Fruit fly (Drosophila melanogaster) whole organism: Measurements from ENCODE around the gene mora.

Source experiments
- CG8478 ChIP-seq: fragments of >200 bp; optimal IDR thresholded peaks from 2 replicates; lab custom pipeline; 2018; ENCODE audit warnings: inconsistent platforms
- pan ChIP-seq: fragments of >200 bp; optimal IDR thresholded peaks from 2 replicates; lab custom pipeline; 2017
- usp ChIP-seq: fragments of >200 bp; optimal IDR thresholded peaks from 2 replicates; lab custom pipeline; 2017; ENCODE audit warnings: missing biosample characterization, missing genetic modification characterization, mixed read lengths

dm6 chr3R:24205234-24205894, 19.2 kb downstream of the mora start:
- no peak for TF ChIP-seq pan (lab: Kevin White, UChicago)
- TF ChIP-seq CG8478 (lab: Kevin White, UChicago): no peak
- TF ChIP-seq usp: no peak
